Worm (Caenorhabditis elegans) whole organism, L1 larva: ENCODE results near the gene sdz-9.

Experiments used
- C34B4.2 ChIP-seq: sonication (generic microtip); optimal IDR thresholded peaks from 2 replicates; lab custom pipeline; 2017; ENCODE audit warnings: mild to moderate bottlenecking, missing genetic modification characterization, missing compliant biosample characterization
- Y116A8C.19 ChIP-seq: sonication (generic microtip); optimal IDR thresholded peaks from 2 replicates; lab custom pipeline; 2016; ENCODE audit warnings: missing compliant biosample characterization, missing genetic modification characterization, borderline replicate concordance
- ceh-8 ChIP-seq: fragments of 200-800 bp; sonication (Bioruptor generic); optimal IDR thresholded peaks from 2 replicates; lab custom pipeline; 2018; ENCODE audit warnings: mild to moderate bottlenecking, missing genetic modification characterization, moderate library complexity, missing compliant biosample characterization
- ceh-82 ChIP-seq, 3 experiments: fragments of 150-350 bp in 1 of 3; sonication (generic microtip) in 2 of 3; optimal IDR thresholded peaks; 2 replicates each; lab custom pipeline; 2014 to 2017; ENCODE audit warnings: missing biosample characterization in 3 of 3, missing genetic modification characterization in 3 of 3
- ces-1 ChIP-seq: fragments of 150-350 bp; optimal IDR thresholded peaks from 2 replicates; lab custom pipeline; 2014; ENCODE audit warnings: missing biosample characterization, missing genetic modification reagents, missing genetic modification characterization
- egl-13 ChIP-seq: sonication (generic microtip); optimal IDR thresholded peaks from 2 replicates; lab custom pipeline; 2016; ENCODE audit warnings: missing genotype, missing genetic modification reagents, missing genetic modification characterization, missing compliant biosample characterization
- elt-3 ChIP-seq, 6 experiments: fragments of 150-350 bp in 1 of 6; sonication (generic microtip); optimal IDR thresholded peaks; 2 replicates each; lab custom pipeline; 2017 to 2018; ENCODE audit warnings: missing biosample characterization in 6 of 6, missing genetic modification characterization in 6 of 6, inconsistent platforms in 1 of 6
- hlh-17 ChIP-seq: fragments of 200-800 bp; sonication (Bioruptor generic); optimal IDR thresholded peaks from 2 replicates; lab custom pipeline; 2018; ENCODE audit warnings: missing genetic modification characterization, mild to moderate bottlenecking, missing compliant biosample characterization, moderate library complexity, borderline replicate concordance
- hlh-4 ChIP-seq: sonication (generic microtip); optimal IDR thresholded peaks from 2 replicates; lab custom pipeline; 2016; ENCODE audit warnings: mild to moderate bottlenecking, missing genetic modification characterization, missing compliant biosample characterization
- hpl-2 ChIP-seq: fragments of 150-350 bp; optimal IDR thresholded peaks from 2 replicates; lab custom pipeline; 2014; ENCODE audit warnings: missing biosample characterization, missing genetic modification reagents, missing genetic modification characterization
- irx-1 ChIP-seq: sonication (generic microtip); optimal IDR thresholded peaks from 2 replicates; lab custom pipeline; 2016; ENCODE audit warnings: missing genetic modification characterization, missing compliant biosample characterization
- jun-1 ChIP-seq: fragments of 150-350 bp; optimal IDR thresholded peaks from 2 replicates; lab custom pipeline; 2014; ENCODE audit warnings: missing biosample characterization, missing genetic modification reagents, missing genetic modification characterization
- lin-13 ChIP-seq: fragments of 150-350 bp; optimal IDR thresholded peaks from 2 replicates; lab custom pipeline; 2014; ENCODE audit warnings: missing biosample characterization, missing genetic modification reagents, missing genetic modification characterization
- lin-14 ChIP-seq: fragments of 200-800 bp; sonication (Bioruptor generic); optimal IDR thresholded peaks from 2 replicates; lab custom pipeline; 2018; ENCODE audit warnings: mild to moderate bottlenecking, missing genetic modification characterization, moderate library complexity, missing compliant biosample characterization
- lin-15B ChIP-seq: fragments of 150-350 bp; sonication (generic microtip); optimal IDR thresholded peaks from 3 replicates; lab custom pipeline; 2014; ENCODE audit warnings: missing biosample characterization, missing genetic modification characterization
- lin-35 ChIP-seq, 2 experiments: fragments of 150-350 bp; optimal IDR thresholded peaks; 2 replicates each; lab custom pipeline; 2014; ENCODE audit warnings: missing biosample characterization in 2 of 2, missing genetic modification characterization in 2 of 2, missing genetic modification reagents in 2 of 2
- lin-39 ChIP-seq: fragments of 150-350 bp; optimal IDR thresholded peaks from 2 replicates; lab custom pipeline; 2014; ENCODE audit warnings: missing biosample characterization, missing genetic modification reagents, missing genetic modification characterization
- lsy-2 ChIP-seq, 2 experiments: fragments of 150-350 bp; optimal IDR thresholded peaks; 2 replicates each; lab custom pipeline; 2014; ENCODE audit warnings: missing biosample characterization in 2 of 2, missing genetic modification characterization in 2 of 2
- mab-9 ChIP-seq: fragments of 200-800 bp; sonication (Bioruptor generic); IDR thresholded peaks from 2 replicates; pipeline ENCODE4 v1.3.6; 2022; ENCODE audit warnings: missing genetic modification reagents, missing genetic modification characterization, missing compliant biosample characterization
- mef-2 ChIP-seq: fragments of 150-350 bp; optimal IDR thresholded peaks from 2 replicates; lab custom pipeline; 2014; ENCODE audit warnings: missing biosample characterization, missing genetic modification characterization
- nhr-19 ChIP-seq: fragments of 200-800 bp; sonication (Bioruptor generic); conservative IDR thresholded peaks from 2 replicates; pipeline ENCODE4 v1.3.6; 2022; ENCODE audit warnings: missing genetic modification characterization, missing compliant biosample characterization
- nhr-71 ChIP-seq: sonication (generic microtip); optimal IDR thresholded peaks from 2 replicates; lab custom pipeline; 2016; ENCODE audit warnings: mild to moderate bottlenecking, missing genetic modification characterization, moderate library complexity, missing compliant biosample characterization
- nhr-76 ChIP-seq: sonication (generic microtip); optimal IDR thresholded peaks from 2 replicates; lab custom pipeline; 2017; ENCODE audit warnings: missing biosample characterization, missing genetic modification characterization
- nhr-77 ChIP-seq: fragments of 150-350 bp; optimal IDR thresholded peaks from 2 replicates; lab custom pipeline; 2014; ENCODE audit warnings: missing biosample characterization, missing genetic modification characterization
- nhr-85 ChIP-seq: sonication (generic microtip); peaks from one replicate; lab custom pipeline; 2016; ENCODE audit warnings: missing genetic modification characterization, inconsistent platforms, missing compliant biosample characterization
- nhr-90 ChIP-seq: sonication (generic microtip); optimal IDR thresholded peaks from 2 replicates; lab custom pipeline; 2016; ENCODE audit warnings: mild to moderate bottlenecking, missing genetic modification characterization, missing compliant biosample characterization; ENCODE audit not compliant: poor library complexity
- pag-3 ChIP-seq: sonication (generic microtip); optimal IDR thresholded peaks from 2 replicates; lab custom pipeline; 2017; ENCODE audit warnings: missing genetic modification characterization, mild to moderate bottlenecking, missing compliant biosample characterization, antibody characterized with exemption, borderline replicate concordance; ENCODE audit not compliant: insufficient read depth
- pqm-1 ChIP-seq: sonication (generic microtip); optimal IDR thresholded peaks from 3 replicates; lab custom pipeline; 2017; ENCODE audit warnings: missing biosample characterization, missing genetic modification characterization
- rnt-1 ChIP-seq: sonication (generic microtip); optimal IDR thresholded peaks from 2 replicates; lab custom pipeline; 2016; ENCODE audit warnings: mild to moderate bottlenecking, missing genetic modification characterization, moderate library complexity, missing compliant biosample characterization
- skn-1 ChIP-seq: fragments of 150-350 bp; optimal IDR thresholded peaks from 2 replicates; lab custom pipeline; 2014; ENCODE audit warnings: missing biosample characterization, missing genetic modification characterization
- sptf-1 ChIP-seq: fragments of 150-350 bp; optimal IDR thresholded peaks from 2 replicates; lab custom pipeline; 2014; ENCODE audit warnings: missing biosample characterization, missing genetic modification characterization
- swsn-7 ChIP-seq: sonication (generic microtip); optimal IDR thresholded peaks from 2 replicates; lab custom pipeline; 2016; ENCODE audit warnings: missing genetic modification characterization, missing compliant biosample characterization
- tbx-2 ChIP-seq: sonication (generic microtip); optimal IDR thresholded peaks from 2 replicates; lab custom pipeline; 2016; ENCODE audit warnings: missing genetic modification characterization, missing compliant biosample characterization
- unc-130 ChIP-seq: fragments of 150-350 bp; optimal IDR thresholded peaks from 2 replicates; lab custom pipeline; 2017; ENCODE audit warnings: missing biosample characterization, missing genetic modification characterization, inconsistent platforms
- unc-30 ChIP-seq: sonication (generic microtip); optimal IDR thresholded peaks from 2 replicates; lab custom pipeline; 2017; ENCODE audit warnings: missing biosample characterization, missing genetic modification characterization
- unc-98 ChIP-seq: fragments of 200-800 bp; sonication (Bioruptor generic); IDR thresholded peaks from 2 replicates; pipeline ENCODE4 v1.3.6; 2022; ENCODE audit warnings: missing genetic modification characterization, missing compliant biosample characterization
- vab-15 ChIP-seq: sonication (generic microtip); optimal IDR thresholded peaks from 2 replicates; lab custom pipeline; 2017; ENCODE audit warnings: missing genotype, mild to moderate bottlenecking, missing genetic modification characterization, missing compliant biosample characterization
- zag-1 ChIP-seq: fragments of 150-350 bp; optimal IDR thresholded peaks from 2 replicates; lab custom pipeline; 2014; ENCODE audit warnings: missing biosample characterization, missing genetic modification characterization

Gene sdz-9

DNA sequence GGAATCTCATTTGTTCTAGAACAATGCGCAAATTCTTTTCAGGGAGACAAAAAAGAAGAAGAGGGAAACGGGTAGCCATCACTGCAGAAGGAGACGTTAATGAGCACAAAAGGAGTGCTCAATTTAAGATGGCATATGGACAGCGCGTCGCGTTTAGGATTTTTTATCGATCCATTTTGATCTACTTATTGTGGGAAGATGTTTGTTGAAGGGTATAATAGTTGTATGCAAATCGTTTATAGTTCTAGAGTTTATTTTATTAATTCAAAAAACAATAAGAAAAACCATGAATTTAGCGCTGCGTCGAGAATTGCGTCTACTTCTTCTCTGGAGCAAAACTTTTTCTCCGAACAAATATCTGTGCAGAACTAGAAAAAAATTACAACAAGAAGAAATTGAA lies at the start of gene sdz-9:
Gene sdz-9, minus strand, starts transcription at position 101 of the 400 bp plus-strand sequence.
- TF ChIP-seq jun-1 (tag; lab: Kevin White, UChicago) (no peak), skn-1 (tag; lab: Kevin White, UChicago) (no peak), hpl-2 (GFP tag; lab: Kevin White, UChicago) (no peak), unc-130 (tag; lab: Kevin White, UChicago) (no peak), mef-2 (no peak), ces-1 (no peak), nhr-71 (tag; lab: Kevin White, UChicago) (no peak), nhr-76 (tag; lab: Kevin White, UChicago) (no peak), lin-15B (tag; lab: Kevin White, UChicago) (no peak), elt-3 (tag; optimal IDR thresholded peaks at IDR 0.05; lab: Kevin White, UChicago) (no peak), rnt-1 (no peak)

DNA sequence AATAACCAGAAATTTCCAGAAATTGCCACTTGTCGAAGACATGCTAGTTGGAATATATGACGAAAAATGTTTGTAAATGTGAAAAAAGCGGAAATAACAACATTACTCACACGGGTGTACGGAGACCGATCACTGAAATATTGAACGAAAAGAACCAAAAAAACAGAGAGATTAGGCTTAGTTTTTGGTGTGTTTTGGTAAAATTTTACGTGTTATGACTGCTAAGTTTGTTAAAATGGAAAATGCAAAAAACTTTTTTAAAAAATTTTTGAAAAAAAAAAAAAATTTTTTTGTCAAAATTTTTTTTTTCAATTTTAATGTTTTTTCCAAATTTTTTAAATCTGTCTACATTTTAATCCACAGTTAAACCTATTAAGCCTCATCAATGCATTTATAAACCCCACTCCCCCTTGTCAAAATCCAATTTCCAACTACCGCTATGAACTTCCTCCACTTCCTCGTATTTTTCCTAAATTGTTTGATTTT lies 49.0 kb upstream of the sdz-9 start, which contains the start of the genes fut-4 and K12H6.10:
Gene fut-4, minus strand, starts transcription at position 101 of the 486 bp plus-strand sequence.
Gene K12H6.10, plus strand, starts transcription at position 436 of the 486 bp plus-strand sequence.
- no peak for TF ChIP-seq ceh-82 (tag; optimal IDR thresholded peaks at IDR 0.05; lab: Kevin White, UChicago)
- no peak for TF ChIP-seq mab-9 (GFP tag; lab: Robert Waterston, UW)
- no peak for TF ChIP-seq unc-130 (tag; lab: Kevin White, UChicago)
- TF ChIP-seq pag-3 (tag; lab: Kevin White, UChicago): no peak
- no peak for TF ChIP-seq vab-15 (tag; lab: Kevin White, UChicago)
- TF ChIP-seq hlh-17 (GFP tag; lab: Kevin White, UChicago): no peak
- TF ChIP-seq tbx-2: no peak

DNA sequence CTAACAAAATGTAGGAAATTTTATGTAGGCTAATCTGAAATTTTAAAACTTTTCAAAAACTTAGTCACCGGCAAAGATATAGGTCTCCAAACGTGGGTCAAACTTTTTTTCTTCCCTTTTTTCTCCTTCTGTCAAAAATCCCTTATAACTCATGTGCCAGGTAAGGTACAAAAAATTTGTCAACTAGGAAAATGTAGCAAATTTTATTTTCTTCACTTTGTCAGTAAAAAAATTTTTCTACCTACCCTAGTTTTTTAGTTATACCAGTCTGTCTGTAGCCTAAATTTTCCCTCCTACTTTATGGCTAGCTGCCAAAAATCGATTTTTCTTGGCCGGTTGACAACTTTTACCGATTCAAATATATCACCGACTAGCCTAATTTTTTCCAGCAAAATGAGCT lies 43.2 kb upstream of the sdz-9 start, which contains the start of gene set-13:
Gene set-13, plus strand, starts transcription at position 301 of the 400 bp plus-strand sequence.
- TF ChIP-seq nhr-85 (tag; lab: Kevin White, UChicago): no peak
- TF ChIP-seq unc-30: no peak
- no peak for TF ChIP-seq nhr-19 (GFP tag; lab: Robert Waterston, UW)
- TF ChIP-seq Y116A8C.19 (tag; lab: Kevin White, UChicago): no peak
- no peak for TF ChIP-seq nhr-71 (tag; lab: Kevin White, UChicago)
- TF ChIP-seq rnt-1: no peak
- TF ChIP-seq unc-98 (GFP tag; lab: Robert Waterston, UW): no peak
- TF ChIP-seq lsy-2 (tag; optimal IDR thresholded peaks at IDR 0.05; lab: Kevin White, UChicago): no peak
- TF ChIP-seq irx-1 (tag; lab: Kevin White, UChicago): no peak
- TF ChIP-seq zag-1 (tag; lab: Kevin White, UChicago): no peak
- no peak for TF ChIP-seq unc-130 (tag; lab: Kevin White, UChicago)
- TF ChIP-seq ceh-8 (GFP tag; lab: Kevin White, UChicago): no peak

DNA sequence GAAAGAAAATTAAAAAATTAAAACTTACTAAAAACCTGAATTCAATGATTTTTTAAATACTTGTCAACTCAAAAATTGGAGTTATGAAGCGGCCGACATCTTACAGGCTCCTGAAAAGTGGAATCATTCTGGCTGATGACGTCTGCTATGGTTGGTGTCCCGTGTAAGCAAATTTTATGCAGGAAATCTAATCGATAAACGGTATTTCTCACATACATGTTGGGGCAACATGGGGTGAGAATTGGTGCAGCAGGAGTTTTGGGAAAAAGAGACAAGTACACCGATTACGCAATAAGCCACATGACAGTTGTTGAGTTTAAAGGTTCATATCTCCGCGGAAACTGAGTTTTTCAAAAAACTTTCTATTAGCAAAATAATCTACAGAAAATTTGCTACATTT lies 42.0 kb upstream of the sdz-9 start, which contains the start of gene K12H6.2:
Gene K12H6.2, minus strand, starts transcription at position 101 of the 400 bp plus-strand sequence.
- TF ChIP-seq C34B4.2 (no peak), swsn-7 (tag; lab: Kevin White, UChicago) (no peak), lin-35 (GFP tag; optimal IDR thresholded peaks at IDR 0.05; lab: Kevin White, UChicago) (no peak), lin-39 (tag; lab: Kevin White, UChicago) (no peak), nhr-90 (no peak), lin-13 (no peak), lin-14 (GFP tag; lab: Kevin White, UChicago) (no peak), irx-1 (tag; lab: Kevin White, UChicago) (no peak), nhr-85 (tag; lab: Kevin White, UChicago) (no peak), pqm-1 (tag; lab: Kevin White, UChicago) (no peak), egl-13 (tag; lab: Kevin White, UChicago) (no peak), mef-2 (no peak), hlh-17 (GFP tag; lab: Kevin White, UChicago) (no peak), nhr-77 (no peak), elt-3 (tag; optimal IDR thresholded peaks at IDR 0.05; lab: Kevin White, UChicago) (no peak), sptf-1 (tag; lab: Kevin White, UChicago) (no peak), hlh-4 (tag; lab: Kevin White, UChicago) (no peak)
- TF ChIP-seq, all 84 proteins: peak for 0
